Fruit fly (Drosophila melanogaster) whole organism, embryonic: ENCODE results near the gene CG7342.

Experiments
- Adf1 ChIP-seq: fragments of 200-800 bp; sonication (Bioruptor generic); IDR thresholded peaks from 2 replicates; pipeline ENCODE4 v1.3.6; 2022; ENCODE audit warnings: missing biosample characterization, missing genetic modification characterization
- CG10321 ChIP-seq: fragments of 200-800 bp; sonication (Bioruptor generic); IDR thresholded peaks from 2 replicates; pipeline ENCODE4 v1.3.6; 2022; ENCODE audit warnings: missing biosample characterization, missing genetic modification characterization
- CG10654 ChIP-seq: fragments of 200-800 bp; sonication (Bioruptor generic); optimal IDR thresholded peaks from 2 replicates; lab custom pipeline; 2016; ENCODE audit warnings: missing biosample characterization, missing genetic modification characterization
- CG11504 ChIP-seq: fragments of 200-800 bp; sonication (Bioruptor generic); optimal IDR thresholded peaks from 3 replicates; lab custom pipeline; 2019; ENCODE audit warnings: missing biosample characterization, mild to moderate bottlenecking, missing genetic modification characterization, moderate library complexity
- CG11696 ChIP-seq: fragments of 200-800 bp; sonication (Bioruptor generic); IDR thresholded peaks from 2 replicates; pipeline ENCODE4 v1.3.6; 2022; ENCODE audit warnings: missing biosample characterization, missing genetic modification characterization
- CG12155 ChIP-seq: fragments of 200-800 bp; sonication (Bioruptor generic); optimal IDR thresholded peaks from 3 replicates; lab custom pipeline; 2016; ENCODE audit warnings: missing biosample characterization, missing genetic modification characterization
- CG12236 ChIP-seq: fragments of 200-800 bp; sonication (Bioruptor generic); optimal IDR thresholded peaks from 2 replicates; lab custom pipeline; 2016; ENCODE audit warnings: missing biosample characterization, missing genetic modification characterization
- CG13894 ChIP-seq: fragments of 200-800 bp; sonication (Bioruptor generic); optimal IDR thresholded peaks from 3 replicates; lab custom pipeline; 2018; ENCODE audit warnings: missing biosample characterization, mild to moderate bottlenecking, missing genetic modification characterization, moderate library complexity
- CG15479 ChIP-seq: fragments of 200-800 bp; sonication (Bioruptor generic); optimal IDR thresholded peaks from 3 replicates; lab custom pipeline; 2019; ENCODE audit warnings: missing biosample characterization, mild to moderate bottlenecking, missing genetic modification characterization, moderate library complexity
- CG1603 ChIP-seq: fragments of 200-800 bp; sonication (Bioruptor generic); optimal IDR thresholded peaks from 2 replicates; lab custom pipeline; 2019; ENCODE audit warnings: missing biosample characterization, mild to moderate bottlenecking, missing genetic modification characterization, moderate library complexity
- CG16813 ChIP-seq: fragments of 200-800 bp; sonication (Bioruptor generic); IDR thresholded peaks from 3 replicates; pipeline ENCODE4 v1.3.6; 2022; ENCODE audit warnings: missing biosample characterization, missing genetic modification characterization; ENCODE audit not compliant: partially characterized antibody
- CG17568 ChIP-seq: fragments of 200-800 bp; sonication (Bioruptor generic); optimal IDR thresholded peaks from 2 replicates; lab custom pipeline; 2018; ENCODE audit warnings: missing biosample characterization, mild to moderate bottlenecking, missing genetic modification characterization, moderate library complexity
- CG34422 ChIP-seq: fragments of 200-800 bp; sonication (Bioruptor generic); IDR thresholded peaks from 3 replicates; pipeline ENCODE4 v1.3.6; 2022; ENCODE audit warnings: missing biosample characterization, missing genetic modification characterization
- CG43689 ChIP-seq: fragments of 200-800 bp; sonication (Bioruptor generic); IDR thresholded peaks from 2 replicates; pipeline ENCODE4 v1.3.6; 2022; ENCODE audit warnings: missing biosample characterization, missing genetic modification characterization
- CG5953 ChIP-seq: fragments of 200-800 bp; sonication (Bioruptor generic); IDR thresholded peaks from 2 replicates; pipeline ENCODE4 v1.3.6; 2022; ENCODE audit warnings: missing biosample characterization, missing genetic modification characterization
- CG6813 ChIP-seq: fragments of 200-800 bp; sonication (Bioruptor generic); optimal IDR thresholded peaks from 2 replicates; lab custom pipeline; 2017; ENCODE audit warnings: missing biosample characterization, missing genetic modification characterization, mild to moderate bottlenecking, moderate library complexity, missing genetic modification reagents
- CG7786 ChIP-seq: fragments of 200-800 bp; sonication (Bioruptor generic); optimal IDR thresholded peaks from 2 replicates; lab custom pipeline; 2016; ENCODE audit warnings: missing biosample characterization, missing genetic modification characterization
- CG8281 ChIP-seq: fragments of 200-800 bp; sonication (Bioruptor generic); optimal IDR thresholded peaks from 2 replicates; lab custom pipeline; 2018; ENCODE audit warnings: missing biosample characterization, mild to moderate bottlenecking, missing genetic modification characterization, moderate library complexity
- CG8924 ChIP-seq: fragments of 200-800 bp; optimal IDR thresholded peaks from 3 replicates; lab custom pipeline; 2019; ENCODE audit warnings: missing biosample characterization, mild to moderate bottlenecking, missing genetic modification characterization, moderate library complexity
- CG9727 ChIP-seq: fragments of 200-800 bp; sonication (Bioruptor generic); optimal IDR thresholded peaks from 3 replicates; lab custom pipeline; 2017; ENCODE audit warnings: missing biosample characterization, mild to moderate bottlenecking, missing genetic modification characterization
- Dll ChIP-seq: fragments of 200-800 bp; sonication (Bioruptor generic); IDR thresholded peaks from 4 replicates; pipeline ENCODE4 v1.3.6; 2022; ENCODE audit warnings: missing biosample characterization, missing genetic modification characterization; ENCODE audit not compliant: partially characterized antibody
- Dref ChIP-seq: fragments of 200-800 bp; sonication (Bioruptor generic); IDR thresholded peaks from 2 replicates; pipeline ENCODE4 v1.3.6; 2022; ENCODE audit warnings: missing biosample characterization, missing genetic modification characterization
- HmgD ChIP-seq: fragments of 200-800 bp; sonication (Bioruptor generic); optimal IDR thresholded peaks from 3 replicates; lab custom pipeline; 2016; ENCODE audit warnings: missing biosample characterization, missing genetic modification characterization
- Hr39 ChIP-seq: fragments of >200 bp; optimal IDR thresholded peaks from 2 replicates; lab custom pipeline; 2017
- Hsf ChIP-seq: fragments of 200-800 bp; sonication (Bioruptor generic); optimal IDR thresholded peaks from 3 replicates; lab custom pipeline; 2016; ENCODE audit warnings: missing biosample characterization, missing genetic modification characterization
- Myb ChIP-seq: fragments of 200-800 bp; sonication (Bioruptor generic); optimal IDR thresholded peaks from 2 replicates; lab custom pipeline; 2016; ENCODE audit warnings: missing biosample characterization, missing genetic modification characterization
- NFAT ChIP-seq: fragments of 200-800 bp; sonication (Bioruptor generic); IDR thresholded peaks from 2 replicates; pipeline ENCODE4 v1.3.6; 2022; ENCODE audit warnings: missing biosample characterization, missing genetic modification characterization
- Oli ChIP-seq: fragments of 200-800 bp; sonication (Bioruptor generic); optimal IDR thresholded peaks from 2 replicates; lab custom pipeline; 2018; ENCODE audit warnings: missing biosample characterization, mild to moderate bottlenecking, missing genetic modification characterization, moderate library complexity
- ase ChIP-seq: fragments of 200-800 bp; sonication (Bioruptor generic); IDR thresholded peaks from 3 replicates; pipeline ENCODE4 v1.3.6; 2022; ENCODE audit warnings: missing biosample characterization, missing genetic modification characterization
- cato ChIP-seq: fragments of 200-800 bp; sonication (Bioruptor generic); optimal IDR thresholded peaks from 2 replicates; lab custom pipeline; 2016; ENCODE audit warnings: missing biosample characterization, missing genetic modification characterization, borderline replicate concordance
- chinmo ChIP-seq: fragments of 200-800 bp; sonication (Bioruptor generic); IDR thresholded peaks from 4 replicates; pipeline ENCODE4 v1.3.6; 2022; ENCODE audit warnings: missing biosample characterization, missing genetic modification characterization; ENCODE audit not compliant: partially characterized antibody
- dpn ChIP-seq, 2 experiments: fragments of 200-800 bp; sonication (Bioruptor generic); optimal IDR thresholded peaks; 3 replicates each; lab custom pipeline; 2016; ENCODE audit warnings: missing biosample characterization in 2 of 2, missing genetic modification characterization in 2 of 2
- en ChIP-seq: fragments of 200-800 bp; sonication (Bioruptor generic); optimal IDR thresholded peaks from 2 replicates; lab custom pipeline; 2016; ENCODE audit warnings: missing biosample characterization, missing genetic modification characterization
- hth ChIP-seq: fragments of >200 bp; optimal IDR thresholded peaks from 2 replicates; lab custom pipeline; 2017; ENCODE audit warnings: inconsistent platforms
- insv ChIP-seq, 2 experiments: fragments of 200-800 bp; sonication (Bioruptor generic); optimal IDR thresholded peaks; 3 replicates each; lab custom pipeline; 2016 to 2018; ENCODE audit warnings: missing biosample characterization in 2 of 2, missing genetic modification characterization in 2 of 2
- kah ChIP-seq: fragments of 200-800 bp; sonication (Bioruptor generic); optimal IDR thresholded peaks from 2 replicates; lab custom pipeline; 2018; ENCODE audit warnings: missing biosample characterization, mild to moderate bottlenecking, missing genetic modification characterization
- lilli ChIP-seq: fragments of 200-800 bp; sonication (Bioruptor generic); optimal IDR thresholded peaks from 3 replicates; lab custom pipeline; 2016; ENCODE audit warnings: missing biosample characterization, missing genetic modification characterization
- lola ChIP-seq, 3 experiments: fragments of >200 bp in 2 of 3; fragments of 200-800 bp in 1 of 3; sonication (Bioruptor generic) in 1 of 3; optimal IDR thresholded peaks; 2 replicates each; lab custom pipeline; 2017 to 2019; ENCODE audit warnings: missing biosample characterization in 3 of 3, missing genetic modification characterization in 3 of 3, mild to moderate bottlenecking in 1 of 3, moderate library complexity in 1 of 3
- mld ChIP-seq: fragments of 200-800 bp; sonication (Bioruptor generic); IDR thresholded peaks from 3 replicates; pipeline ENCODE4 v1.3.6; 2022; ENCODE audit warnings: missing biosample characterization, missing genetic modification characterization; ENCODE audit not compliant: partially characterized antibody
- org-1 ChIP-seq: fragments of 200-800 bp; sonication (Bioruptor generic); optimal IDR thresholded peaks from 2 replicates; lab custom pipeline; 2017; ENCODE audit warnings: missing biosample characterization, missing genetic modification characterization
- pan ChIP-seq, 4 experiments: fragments of >200 bp in 3 of 4; fragments of 200-800 bp in 1 of 4; sonication (Bioruptor generic) in 1 of 4; optimal IDR thresholded peaks in 3 of 4; IDR thresholded peaks in 1 of 4; 2 replicates each; pipeline versions ENCODE4 v1.3.6 to Lab custom; 2017 to 2022; ENCODE audit warnings: missing biosample characterization in 2 of 4, missing genetic modification characterization in 2 of 4, mixed read lengths in 1 of 4
- pb ChIP-seq: fragments of 200-800 bp; sonication (Bioruptor generic); optimal IDR thresholded peaks from 3 replicates; lab custom pipeline; 2016; ENCODE audit warnings: missing biosample characterization, missing genetic modification characterization
- prd ChIP-seq, 3 experiments: fragments of >200 bp in 2 of 3; fragments of 200-800 bp in 1 of 3; sonication (Bioruptor generic) in 1 of 3; optimal IDR thresholded peaks in 2 of 3; IDR thresholded peaks in 1 of 3; 2 replicates in 2 of 3; 3 replicates in 1 of 3; pipeline versions ENCODE4 v1.3.6 to Lab custom; 2017 to 2022; ENCODE audit warnings: missing biosample characterization in 1 of 3, missing genetic modification characterization in 1 of 3
- psq ChIP-seq: fragments of 200-800 bp; sonication (Bioruptor generic); optimal IDR thresholded peaks from 2 replicates; lab custom pipeline; 2017; ENCODE audit warnings: missing biosample characterization, missing genetic modification characterization
- run ChIP-seq: fragments of 200-800 bp; sonication (Bioruptor generic); optimal IDR thresholded peaks from 3 replicates; lab custom pipeline; 2018; ENCODE audit warnings: missing biosample characterization, mild to moderate bottlenecking, missing genetic modification characterization
- sens ChIP-seq: fragments of 200-800 bp; sonication (Bioruptor generic); peaks from one replicate; lab custom pipeline; 2016; ENCODE audit warnings: missing biosample characterization, missing genetic modification characterization
- usp ChIP-seq: fragments of >200 bp; optimal IDR thresholded peaks from 2 replicates; lab custom pipeline; 2017; ENCODE audit warnings: missing biosample characterization, missing genetic modification characterization
- zfh1 ChIP-seq: fragments of 200-800 bp; sonication (Bioruptor generic); IDR thresholded peaks from 3 replicates; pipeline ENCODE4 v1.3.6; 2022; ENCODE audit warnings: missing biosample characterization, missing genetic modification characterization

CG7342 gene

dm6 chr3R:19644094-19644900 is 41.1 kb downstream of the CG7342 start, which contains the start of gene Vha13 (continued):
- TF ChIP-seq CG5953 (no peak), CG13894 (tag; lab: Kevin White, UChicago) (peak; percentile 40), CG16813 (GFP tag; lab: Robert Waterston, UW) (peak; percentile 63), CG10654 (GFP tag; lab: Kevin White, UChicago) (no peak), CG17568 (GFP tag; lab: Kevin White, UChicago) (no peak), CG34422 (GFP tag; lab: Robert Waterston, UW) (peak; percentile 60), NFAT (GFP tag; lab: Robert Waterston, UW) (peak; percentile 84), pb (GFP tag; lab: Kevin White, UChicago) (no peak), Myb (GFP tag; lab: Kevin White, UChicago) (peak; percentile 40), mld (GFP tag; lab: Robert Waterston, UW) (peak; percentile 48; the same call in 1 of the 3 replicates), Dll (GFP tag; lab: Robert Waterston, UW) (no peak; the same call in 3 of the 4 replicates), cato (GFP tag; lab: Kevin White, UChicago) (no peak), CG8924 (tag; lab: Kevin White, UChicago) (peak; percentile 18), lilli (GFP tag; lab: Kevin White, UChicago) (peak; percentile 56), CG7786 (GFP tag; lab: Kevin White, UChicago) (peak; percentile 16), pan (optimal IDR thresholded peaks at IDR 0.05; lab: Kevin White, UChicago) (no peak), pan (GFP tag; optimal IDR thresholded peaks at IDR 0.05 in 1 of 2, IDR thresholded peaks at IDR 0.05 in 1 of 2) (no peak), CG10321 (no peak), CG9727 (GFP tag; lab: Kevin White, UChicago) (peak; percentile 33), CG6813 (no peak), usp (GFP tag; lab: Kevin White, UChicago) (no peak), dpn (GFP tag; optimal IDR thresholded peaks at IDR 0.05; lab: Kevin White, UChicago) (peak; percentile 2 to 35), psq (GFP tag; lab: Kevin White, UChicago) (no peak), Adf1 (GFP tag; lab: Robert Waterston, UW) (no peak; the same call in 1 of the 2 replicates), lola (GFP tag; optimal IDR thresholded peaks at IDR 0.05; lab: Kevin White, UChicago) (peak in 1 of 3 experiments; percentile 32), en (GFP tag; lab: Kevin White, UChicago) (no peak), CG12155 (GFP tag; lab: Kevin White, UChicago) (peak; percentile 8), zfh1 (no peak; the same call in 2 of the 3 replicates), CG11504 (tag; lab: Kevin White, UChicago) (no peak), CG43689 (GFP tag; lab: Robert Waterston, UW) (no peak), Hsf (GFP tag; lab: Kevin White, UChicago) (peak; percentile 51), kah (GFP tag; lab: Kevin White, UChicago) (no peak), ase (GFP tag; lab: Robert Waterston, UW) (0 out of 3 replicates have a peak, but pooled peaks have one; percentile 36), Oli (tag; lab: Kevin White, UChicago) (no peak), Hr39 (no peak), hth (lab: Kevin White, UChicago) (no peak), chinmo (GFP tag; lab: Robert Waterston, UW) (peak; percentile 70; the same call in 1 of the 4 replicates), CG12236 (GFP tag; lab: Kevin White, UChicago) (no peak), org-1 (no peak), Dref (GFP tag; lab: Robert Waterston, UW) (peak; percentile 80), sens (GFP tag; lab: Kevin White, UChicago) (peak; percentile 48), CG15479 (no peak), insv (GFP tag; optimal IDR thresholded peaks at IDR 0.05; lab: Kevin White, UChicago) (peak; percentile 67 to 93), HmgD (GFP tag; lab: Kevin White, UChicago) (peak; percentile 79), CG1603 (tag; lab: Kevin White, UChicago) (peak; percentile 49), run (tag; lab: Kevin White, UChicago) (peak; percentile 49), CG8281 (tag; lab: Kevin White, UChicago) (no peak), CG11696 (GFP tag; lab: Robert Waterston, UW) (no peak), prd (optimal IDR thresholded peaks at IDR 0.05; lab: Kevin White, UChicago) (no peak), prd (GFP tag; IDR thresholded peaks at IDR 0.05; lab: Robert Waterston, UW) (peak; percentile 67; the same call in 2 of the 3 replicates)
